Worm (Caenorhabditis elegans): Measurements from ENCODE around the gene C05D12.4.

DNA sequence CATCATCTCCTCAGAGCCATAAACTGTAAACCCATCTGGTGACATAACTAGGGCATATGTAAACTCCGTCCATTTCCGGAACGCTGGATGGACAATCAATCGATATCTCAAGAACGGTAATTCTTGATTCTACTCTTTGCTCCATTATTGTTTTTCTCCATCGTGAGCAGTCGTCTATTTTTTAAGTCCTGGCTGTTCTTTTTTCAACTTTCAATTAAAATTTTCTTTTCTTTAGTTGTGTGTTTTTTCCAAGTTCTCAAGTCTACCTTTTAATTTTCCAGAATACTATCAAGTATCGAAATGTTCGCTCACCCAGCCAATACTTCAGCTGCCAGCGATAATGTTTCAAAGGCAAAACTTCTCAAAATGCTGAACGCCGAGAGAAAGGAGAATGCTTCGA lies 2.3 kb downstream of the C05D12.4 start, which contains the start of gene C05D12.5:
- TF ChIP-seq nhr-237 (tag; optimal IDR thresholded peaks at IDR 0.05), result no peak
- TF ChIP-seq unc-62 (GFP tag; optimal IDR thresholded peaks at IDR 0.05), result no peak
- no peak for TF ChIP-seq snpc-4 (tag; optimal IDR thresholded peaks at IDR 0.05)
